Worm (Caenorhabditis elegans) whole organism, L2 larva: Measurements from ENCODE around the gene rpy-1.

Experiments
- C34F6.9 ChIP-seq: fragments of 150-350 bp; optimal IDR thresholded peaks from 2 replicates; lab custom pipeline; 2014; ENCODE audit warnings: missing biosample characterization, missing genetic modification characterization
- F13H6.1 ChIP-seq: sonication (generic microtip); optimal IDR thresholded peaks from 2 replicates; lab custom pipeline; 2016; ENCODE audit warnings: missing genetic modification characterization, missing compliant biosample characterization
- R02D3.7 ChIP-seq: fragments of 150-350 bp; optimal IDR thresholded peaks from 2 replicates; lab custom pipeline; 2014; ENCODE audit warnings: missing biosample characterization, missing genetic modification characterization
- Y55F3AM.14 ChIP-seq: fragments of 200-800 bp; sonication (Bioruptor generic); optimal IDR thresholded peaks from 2 replicates; lab custom pipeline; 2018; ENCODE audit warnings: mild to moderate bottlenecking, missing genetic modification characterization, missing compliant biosample characterization
- ZK546.5 ChIP-seq: sonication (generic microtip); optimal IDR thresholded peaks from 2 replicates; lab custom pipeline; 2017; ENCODE audit warnings: missing biosample characterization, missing genetic modification characterization
- ama-1 ChIP-seq: fragments of 150-350 bp; optimal IDR thresholded peaks from 2 replicates; lab custom pipeline; 2018; ENCODE audit warnings: inconsistent platforms
- ceh-16 ChIP-seq: fragments of 150-350 bp; optimal IDR thresholded peaks from 2 replicates; lab custom pipeline; 2014; ENCODE audit warnings: missing biosample characterization, missing genetic modification characterization
- ceh-82 ChIP-seq: fragments of 150-350 bp; optimal IDR thresholded peaks from 2 replicates; lab custom pipeline; 2014; ENCODE audit warnings: missing biosample characterization, missing genetic modification characterization
- dmd-4 ChIP-seq: sonication (generic microtip); optimal IDR thresholded peaks from 2 replicates; lab custom pipeline; 2017; ENCODE audit warnings: missing biosample characterization, missing genetic modification characterization
- elt-3 ChIP-seq: sonication (generic microtip); optimal IDR thresholded peaks from 2 replicates; lab custom pipeline; 2017; ENCODE audit warnings: missing biosample characterization, missing genetic modification characterization
- fos-1 ChIP-seq: fragments of 150-350 bp; optimal IDR thresholded peaks from 2 replicates; lab custom pipeline; 2014; ENCODE audit warnings: missing biosample characterization, missing genetic modification characterization
- gmeb-1 ChIP-seq: fragments of 150-350 bp; optimal IDR thresholded peaks from 2 replicates; lab custom pipeline; 2014; ENCODE audit warnings: missing biosample characterization, missing genetic modification characterization
- lin-13 ChIP-seq: fragments of 150-350 bp; optimal IDR thresholded peaks from 2 replicates; lab custom pipeline; 2014; ENCODE audit warnings: missing biosample characterization, missing genetic modification reagents, missing genetic modification characterization
- lin-39 ChIP-seq: fragments of 150-350 bp; optimal IDR thresholded peaks from 2 replicates; lab custom pipeline; 2014; ENCODE audit warnings: missing biosample characterization, missing genetic modification reagents, missing genetic modification characterization
- lsy-2 ChIP-seq, 2 experiments: fragments of 150-350 bp in 1 of 2; sonication (generic microtip) in 1 of 2; optimal IDR thresholded peaks; 2 replicates each; lab custom pipeline; 2014 to 2017; ENCODE audit warnings: missing biosample characterization in 2 of 2, missing genetic modification characterization in 2 of 2
- mab-5 ChIP-seq: fragments of 150-350 bp; optimal IDR thresholded peaks from 2 replicates; lab custom pipeline; 2014; ENCODE audit warnings: missing biosample characterization, missing genetic modification characterization
- mbf-1 ChIP-seq: sonication (generic microtip); optimal IDR thresholded peaks from 2 replicates; lab custom pipeline; 2017; ENCODE audit warnings: missing biosample characterization, missing genetic modification characterization
- mdl-1 ChIP-seq, 2 experiments: fragments of 150-350 bp in 1 of 2; sonication (generic microtip) in 1 of 2; optimal IDR thresholded peaks; 2 replicates each; lab custom pipeline; 2017; ENCODE audit warnings: missing biosample characterization in 2 of 2, missing genetic modification characterization in 2 of 2
- nhr-11 ChIP-seq: fragments of 150-350 bp; optimal IDR thresholded peaks from 2 replicates; lab custom pipeline; 2014; ENCODE audit warnings: missing biosample characterization, missing genetic modification characterization
- nhr-12 ChIP-seq: fragments of 150-350 bp; optimal IDR thresholded peaks from 2 replicates; lab custom pipeline; 2014; ENCODE audit warnings: missing biosample characterization, missing genetic modification characterization
- nhr-129 ChIP-seq: fragments of 150-350 bp; optimal IDR thresholded peaks from 2 replicates; lab custom pipeline; 2014; ENCODE audit warnings: missing biosample characterization, missing genetic modification characterization
- nhr-21 ChIP-seq: fragments of 150-350 bp; optimal IDR thresholded peaks from 2 replicates; lab custom pipeline; 2014; ENCODE audit warnings: missing biosample characterization, missing genetic modification characterization
- nhr-23 ChIP-seq: fragments of 150-350 bp; optimal IDR thresholded peaks from 2 replicates; lab custom pipeline; 2014; ENCODE audit warnings: missing biosample characterization, missing genetic modification reagents, missing genetic modification characterization
- nhr-237 ChIP-seq: fragments of 150-350 bp; optimal IDR thresholded peaks from 2 replicates; lab custom pipeline; 2014; ENCODE audit warnings: missing biosample characterization, missing genetic modification characterization
- nhr-25 ChIP-seq: fragments of 150-350 bp; sonication (generic microtip); optimal IDR thresholded peaks from 3 replicates; lab custom pipeline; 2014; ENCODE audit warnings: missing biosample characterization, missing genetic modification characterization
- nhr-6 ChIP-seq: fragments of 150-350 bp; optimal IDR thresholded peaks from 2 replicates; lab custom pipeline; 2014; ENCODE audit warnings: missing biosample characterization, missing genetic modification characterization
- nhr-77 ChIP-seq: fragments of 150-350 bp; optimal IDR thresholded peaks from 2 replicates; lab custom pipeline; 2014; ENCODE audit warnings: missing biosample characterization, missing genetic modification characterization
- sem-4 ChIP-seq: fragments of 150-350 bp; optimal IDR thresholded peaks from 2 replicates; lab custom pipeline; 2014; ENCODE audit warnings: missing biosample characterization, missing genetic modification reagents, missing genetic modification characterization
- snpc-4 ChIP-seq: fragments of 150-350 bp; optimal IDR thresholded peaks from 2 replicates; lab custom pipeline; 2014; ENCODE audit warnings: missing biosample characterization, missing genetic modification characterization
- unc-39 ChIP-seq: fragments of 150-350 bp; optimal IDR thresholded peaks from 2 replicates; lab custom pipeline; 2014; ENCODE audit warnings: missing biosample characterization, missing genetic modification characterization
- unc-55 ChIP-seq: fragments of 150-350 bp; sonication (generic microtip); optimal IDR thresholded peaks from 3 replicates; lab custom pipeline; 2014; ENCODE audit warnings: missing biosample characterization, missing genetic modification reagents, missing genetic modification characterization
- unc-62 ChIP-seq: fragments of 150-350 bp; optimal IDR thresholded peaks from 2 replicates; lab custom pipeline; 2014; ENCODE audit warnings: missing biosample characterization, missing genetic modification reagents, missing genetic modification characterization
- zag-1 ChIP-seq: fragments of 150-350 bp; optimal IDR thresholded peaks from 2 replicates; lab custom pipeline; 2014; ENCODE audit warnings: missing biosample characterization, missing genetic modification characterization
- ztf-1 ChIP-seq: fragments of 200-800 bp; sonication (Bioruptor generic); conservative IDR thresholded peaks from 2 replicates; pipeline ENCODE4 v1.3.6; 2022; ENCODE audit warnings: missing genetic modification characterization, missing compliant biosample characterization
- ztf-4 ChIP-seq: fragments of 150-350 bp; optimal IDR thresholded peaks from 2 replicates; lab custom pipeline; 2014; ENCODE audit warnings: missing biosample characterization, missing genetic modification characterization

rpy-1 gene

ce11 chrII:6705593-6706228, at the start of gene rpy-1:
rpy-1 (minus strand) TSS chrII:6705643.
- TF ChIP-seq lsy-2 (tag; optimal IDR thresholded peaks at IDR 0.05; lab: Kevin White, UChicago) (peak in 1 of 2 experiments; percentile 42), gmeb-1 (no peak), nhr-129 (peak; percentile 66), ceh-82 (tag; lab: Kevin White, UChicago) (no peak), F13H6.1 (tag; lab: Kevin White, UChicago) (peak; percentile 42), lin-13 (no peak), C34F6.9 (tag; lab: Kevin White, UChicago) (peak; percentile 36), mab-5 (tag; lab: Kevin White, UChicago) (peak; percentile 59), unc-55 (GFP tag; lab: Kevin White, UChicago) (peak; percentile 79), mbf-1 (tag; lab: Kevin White, UChicago) (no peak), fos-1 (tag; lab: Kevin White, UChicago) (no peak)

- TF ChIP-seq nhr-12 (no peak), R02D3.7 (tag; lab: Kevin White, UChicago) (no peak), C34F6.9 (tag; lab: Kevin White, UChicago) (no peak), nhr-77 (tag; lab: Kevin White, UChicago) (no peak), ztf-4 (tag; lab: Kevin White, UChicago) (no peak), nhr-237 (no peak), dmd-4 (tag; lab: Kevin White, UChicago) (no peak), unc-39 (tag; lab: Kevin White, UChicago) (no peak), sem-4 (tag; lab: Kevin White, UChicago) (no peak), fos-1 (tag; lab: Kevin White, UChicago) (no peak), mdl-1 (tag; optimal IDR thresholded peaks at IDR 0.05; lab: Kevin White, UChicago) (no peak)
Measured at ce11 chrII:6754671-6755224, 49.3 kb upstream of the rpy-1 start, which contains the start of the genes srx-95 and fis-1. srx-95 (minus strand) TSS chrII:6754771. fis-1 (plus strand) TSS chrII:6755174.

ce11 chrII:6752850-6753249, 47.4 kb upstream of the rpy-1 start, which contains the start of gene F41G3.21:
F41G3.21 (minus strand) TSS chrII:6752950.
- TF ChIP-seq ztf-1 (GFP tag; lab: Robert Waterston, UW) (no peak), elt-3 (tag; lab: Kevin White, UChicago) (no peak), ama-1 (no peak)

- TF ChIP-seq nhr-25 = no peak
- TF ChIP-seq nhr-23 (tag; lab: Kevin White, UChicago) = no peak
- no peak for TF ChIP-seq zag-1 (tag; lab: Kevin White, UChicago)
- TF ChIP-seq ZK546.5 (tag; lab: Kevin White, UChicago) = no peak
- no peak for TF ChIP-seq sem-4 (tag; lab: Kevin White, UChicago)
- TF ChIP-seq nhr-11 = no peak
- no peak for TF ChIP-seq snpc-4 (tag; lab: Kevin White, UChicago)
- TF ChIP-seq unc-62 = no peak
- TF ChIP-seq nhr-21 (tag; lab: Kevin White, UChicago) = no peak
- no peak for TF ChIP-seq nhr-12
- TF ChIP-seq mab-5 (tag; lab: Kevin White, UChicago) = no peak
- TF ChIP-seq ceh-16 (tag; lab: Kevin White, UChicago) = no peak
- no peak for TF ChIP-seq nhr-77 (tag; lab: Kevin White, UChicago)
- no peak for TF ChIP-seq Y55F3AM.14 (GFP tag; lab: Kevin White, UChicago)
- TF ChIP-seq gmeb-1 = no peak
- TF ChIP-seq lsy-2 (tag; optimal IDR thresholded peaks at IDR 0.05; lab: Kevin White, UChicago) = no peak
- TF ChIP-seq nhr-6 = no peak
- TF ChIP-seq mdl-1 (tag; optimal IDR thresholded peaks at IDR 0.05; lab: Kevin White, UChicago) = no peak
- no peak for TF ChIP-seq lin-39 (tag; lab: Kevin White, UChicago)
- TF ChIP-seq, all 48 proteins: peak for 0
Measured at ce11 chrII:6752027-6752426, 46.6 kb upstream of the rpy-1 start, which contains the start of gene F41G3.19. F41G3.19 (minus strand) TSS chrII:6752127.

- TF ChIP-seq nhr-129 = no peak
- TF ChIP-seq unc-62 = no peak
- TF ChIP-seq, all 48 proteins: peak for 0
Measured at ce11 chrII:6750929-6751328, 45.5 kb upstream of the rpy-1 start, which contains the start of gene F41G3.20. F41G3.20 (minus strand) TSS chrII:6751029.
